Worm (Caenorhabditis elegans) whole organism, dauer: Measurements from ENCODE around the gene twk-7.

Experiments used
- unc-62 ChIP-seq: sonication (generic microtip); optimal IDR thresholded peaks from 2 replicates; lab custom pipeline; 2017; ENCODE audit warnings: missing biosample characterization, missing genetic modification reagents, missing genetic modification characterization

Gene twk-7

DNA sequence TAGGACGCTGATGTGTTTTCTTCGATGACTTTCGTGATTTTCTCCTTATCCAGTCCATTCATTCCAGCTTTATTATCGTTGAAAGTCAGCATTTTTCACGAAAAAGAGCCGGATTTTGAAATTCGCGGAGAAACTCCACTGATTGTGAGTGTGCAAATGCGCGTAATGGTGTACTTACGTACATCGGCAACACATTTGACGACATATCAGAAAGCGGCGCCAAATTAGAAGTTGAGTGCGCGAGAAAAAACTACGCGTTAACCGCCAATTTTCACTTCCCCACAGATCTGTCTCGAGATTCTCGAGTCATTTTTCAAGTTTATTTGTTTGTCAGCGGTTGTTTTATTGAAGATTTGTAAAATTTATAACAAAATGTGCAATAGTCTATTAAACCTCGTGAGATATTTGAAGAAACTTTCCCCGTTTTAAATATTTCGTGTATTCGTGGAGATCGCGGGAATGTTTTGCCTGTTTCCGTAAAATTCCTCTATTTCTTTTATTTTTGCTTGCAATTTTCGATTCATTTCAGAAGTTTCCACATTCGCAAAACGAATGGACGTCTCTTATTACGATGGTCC is 15.0 kb downstream of the twk-7 start, which contains the start of the genes polk-1 and gpr-1:
polk-1 (minus strand) TSS at position 186 of the 578 bp plus-strand sequence.
gpr-1 (plus strand) TSS at position 528 of the 578 bp plus-strand sequence.
- TF ChIP-seq unc-62 (GFP tag; lab: Kevin White, UChicago) = no peak

DNA sequence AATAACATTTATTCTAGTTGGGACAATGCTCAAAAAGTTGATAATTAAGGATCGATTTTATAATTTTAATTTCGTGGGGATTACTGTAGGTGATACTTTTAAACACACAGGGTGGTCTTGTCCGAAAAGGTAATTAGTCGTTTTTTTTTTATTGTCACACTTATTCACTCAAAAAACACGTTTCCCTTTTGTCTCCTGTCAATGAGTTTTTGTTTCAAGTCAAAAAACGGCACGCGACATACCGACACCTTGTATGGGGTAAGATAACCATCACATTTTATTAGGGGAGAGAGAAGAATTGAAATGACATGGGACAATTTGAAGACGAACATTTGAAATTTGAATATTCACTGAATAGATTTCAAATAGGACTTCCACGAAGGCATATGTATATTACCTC is 18.4 kb downstream of the twk-7 start:
- TF ChIP-seq unc-62 (GFP tag; lab: Kevin White, UChicago) = no peak

- no peak for TF ChIP-seq unc-62 (GFP tag; lab: Kevin White, UChicago)
Observed at ce11 chrIII:8622435-8622834, 21.1 kb downstream of the twk-7 start, which contains the start of gene ceh-16. Gene ceh-16, plus strand, starts transcription at chrIII:8622735.

DNA sequence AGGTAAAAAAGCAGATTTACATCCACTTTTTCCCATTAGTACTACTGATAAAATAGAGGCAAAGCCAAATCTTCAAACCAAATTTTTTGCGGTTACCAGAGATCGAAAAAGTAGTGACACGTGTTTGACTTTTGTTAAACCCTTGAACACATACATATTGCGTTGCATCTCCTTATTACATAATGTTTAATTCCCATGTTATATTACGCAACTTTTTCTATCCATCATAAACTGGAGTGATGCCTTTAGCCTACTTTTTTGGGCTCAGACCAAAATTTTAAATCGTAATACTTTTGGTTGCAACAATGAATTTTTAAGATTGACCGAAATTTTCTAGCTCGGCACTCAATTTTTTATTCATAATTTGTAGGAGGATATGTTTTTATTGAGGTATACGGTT is 21.6 kb downstream of the twk-7 start:
- no peak for TF ChIP-seq unc-62 (GFP tag; lab: Kevin White, UChicago)

DNA sequence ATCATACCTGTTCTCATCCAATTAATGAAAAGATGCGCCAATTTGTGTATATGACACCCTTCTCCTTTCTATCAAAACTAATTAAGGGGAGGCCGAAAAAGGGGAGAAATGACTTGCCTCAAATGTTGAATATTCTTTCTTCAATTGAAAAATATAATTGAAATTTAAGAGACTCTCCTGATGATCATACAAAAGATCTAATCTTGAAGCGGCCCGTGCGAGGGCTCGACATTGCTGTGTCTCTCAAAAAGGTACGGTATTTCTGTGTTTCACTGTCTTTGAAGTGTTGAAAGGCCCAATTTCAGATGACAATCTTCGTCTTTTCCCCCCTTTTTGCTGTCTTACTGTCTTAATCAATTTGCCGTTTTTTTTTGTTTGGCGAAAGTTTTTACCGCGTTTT is 22.5 kb downstream of the twk-7 start:
- TF ChIP-seq unc-62 (GFP tag; lab: Kevin White, UChicago) = no peak

- no peak for TF ChIP-seq unc-62 (GFP tag; lab: Kevin White, UChicago)
Observed at ce11 chrIII:8620259-8620658, 23.3 kb downstream of the twk-7 start.

ce11 chrIII:8618412-8618960 is 25.1 kb downstream of the twk-7 start, which contains the start of gene C13G5.2:
Gene C13G5.2, minus strand, starts transcription at chrIII:8618462.
- TF ChIP-seq unc-62 (GFP tag; lab: Kevin White, UChicago) = no peak

- no peak for TF ChIP-seq unc-62 (GFP tag; lab: Kevin White, UChicago)
Observed at ce11 chrIII:8616587-8616986, 27.0 kb downstream of the twk-7 start, which contains the start of gene C06E1.11. Gene C06E1.11, minus strand, starts transcription at chrIII:8616687.

- TF ChIP-seq unc-62 (GFP tag; lab: Kevin White, UChicago) = no peak
Observed at ce11 chrIII:8614490-8614889, 29.0 kb downstream of the twk-7 start, which contains the start of gene rha-2. Gene rha-2, minus strand, starts transcription at chrIII:8614569.

DNA sequence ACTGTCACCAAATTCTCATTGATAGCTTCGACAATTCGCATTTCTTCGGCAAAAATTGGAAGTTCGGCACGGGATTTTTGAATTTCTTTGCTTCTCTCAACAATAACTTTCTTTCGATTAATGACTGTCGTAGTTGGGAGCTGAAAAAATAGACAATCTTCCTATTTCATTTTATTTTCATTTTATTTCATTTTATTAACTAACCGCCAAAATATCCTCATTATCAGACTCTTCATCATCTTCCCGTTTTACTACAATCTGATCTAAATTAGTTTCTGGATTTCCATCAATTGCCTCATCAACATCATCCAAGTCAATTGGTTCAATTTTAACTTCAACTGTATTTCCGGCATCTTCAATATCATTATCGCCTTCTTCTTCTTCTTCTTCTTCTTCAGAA is 30.0 kb downstream of the twk-7 start:
- TF ChIP-seq unc-62 (GFP tag; lab: Kevin White, UChicago) = no peak

DNA sequence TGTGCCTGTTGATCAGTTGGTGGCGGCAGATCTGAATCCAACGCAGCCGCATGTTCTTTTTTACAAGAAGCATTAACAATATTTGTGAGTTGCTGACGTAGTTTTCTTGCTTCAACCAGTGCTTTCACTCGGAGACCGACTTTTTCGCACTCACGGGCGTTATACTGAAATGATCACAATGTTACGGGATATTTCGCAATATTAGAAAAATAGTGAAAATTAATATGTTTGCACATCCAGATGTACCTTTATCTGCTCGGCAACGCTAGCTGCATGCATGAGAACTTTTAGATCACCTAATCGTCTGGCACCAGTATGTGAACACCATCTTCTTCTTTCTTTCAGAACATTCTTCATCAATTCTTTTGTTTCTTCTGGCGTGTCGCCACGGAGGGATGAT is 32.3 kb downstream of the twk-7 start:
- no peak for TF ChIP-seq unc-62 (GFP tag; lab: Kevin White, UChicago)

- no peak for TF ChIP-seq unc-62 (GFP tag; lab: Kevin White, UChicago)
Observed at ce11 chrIII:8609683-8610082, 33.9 kb downstream of the twk-7 start, which contains the start of gene C06E1.9. Gene C06E1.9, minus strand, starts transcription at chrIII:8609783.

ce11 chrIII:8605532-8605931 is 38.0 kb downstream of the twk-7 start, which contains the start of gene C06E1.1:
Gene C06E1.1, plus strand, starts transcription at chrIII:8605832.
- no peak for TF ChIP-seq unc-62 (GFP tag; lab: Kevin White, UChicago)

DNA sequence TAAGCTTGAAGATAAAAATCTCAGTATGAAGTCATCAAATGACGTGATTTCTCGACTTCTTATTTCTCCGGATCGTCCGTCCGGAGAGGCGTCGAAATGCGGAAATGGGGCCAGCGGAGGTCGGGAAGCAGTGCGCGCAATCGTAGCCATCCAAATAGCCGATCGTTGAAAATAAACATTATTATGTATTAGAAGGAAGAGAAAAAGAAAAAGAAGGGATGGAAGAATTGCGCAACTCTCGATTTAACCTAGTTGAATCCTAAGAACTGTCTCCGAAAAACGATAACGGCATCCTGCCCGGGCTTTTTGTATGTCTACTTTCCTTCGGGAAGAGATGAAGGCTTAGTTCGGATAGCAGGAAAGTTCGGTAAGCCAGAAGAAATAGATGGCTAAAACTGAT is 41.4 kb downstream of the twk-7 start:
- no peak for TF ChIP-seq unc-62 (GFP tag; lab: Kevin White, UChicago)

ce11 chrIII:8598961-8599360 is 44.6 kb downstream of the twk-7 start:
- no peak for TF ChIP-seq unc-62 (GFP tag; lab: Kevin White, UChicago)

DNA sequence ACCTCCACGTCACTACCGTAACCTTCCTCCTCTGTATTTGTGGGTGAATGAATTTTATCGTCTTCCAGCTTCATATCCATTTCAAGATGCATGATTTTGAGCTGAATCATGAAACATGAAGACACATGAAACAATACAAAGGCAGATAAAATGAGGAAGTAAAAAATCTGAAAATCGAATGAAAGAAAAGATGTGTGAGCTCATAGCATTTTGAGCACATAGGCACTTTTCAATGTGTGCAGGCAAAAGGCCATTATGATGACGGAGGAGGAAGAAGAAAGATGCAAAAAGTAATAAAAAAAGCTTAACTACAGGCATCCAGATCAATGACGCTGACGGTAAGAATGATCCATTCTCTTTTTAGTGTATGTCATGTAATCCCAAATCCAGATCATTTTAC is 45.8 kb downstream of the twk-7 start, which contains the start of gene ztf-30:
ztf-30 (minus strand) TSS at position 101 of the 400 bp plus-strand sequence.
- no peak for TF ChIP-seq unc-62 (GFP tag; lab: Kevin White, UChicago)

DNA sequence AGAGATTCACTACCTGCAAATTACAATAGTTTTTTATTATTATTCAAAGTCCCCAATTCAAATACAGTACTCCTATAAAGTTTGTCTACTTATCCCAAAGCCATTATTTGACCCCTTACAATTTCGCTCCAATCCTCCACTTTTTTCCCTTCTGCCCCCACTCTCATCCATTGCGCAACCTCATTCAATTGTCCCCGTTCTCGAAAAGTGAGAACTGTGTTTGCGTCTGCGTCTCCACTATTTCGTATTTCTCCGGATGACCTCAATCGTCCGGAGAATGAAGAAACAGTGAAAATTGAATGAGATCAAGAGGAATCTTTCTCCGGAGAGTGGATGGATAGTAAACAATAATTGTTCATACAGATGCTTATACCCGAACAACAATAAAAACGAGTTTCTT is 46.8 kb downstream of the twk-7 start:
- no peak for TF ChIP-seq unc-62 (GFP tag; lab: Kevin White, UChicago)
